Worm (Caenorhabditis elegans) whole organism, early embryonic: ENCODE data around the gene dbt-1.

Experiments
- ama-1 ChIP-seq: fragments of 150-350 bp; optimal IDR thresholded peaks from 2 replicates; lab custom pipeline; 2014
- ceh-13 ChIP-seq: fragments of 200-800 bp; sonication (Bioruptor generic); optimal IDR thresholded peaks from 2 replicates; lab custom pipeline; 2018; ENCODE audit warnings: mild to moderate bottlenecking, missing genetic modification characterization, missing compliant biosample characterization
- flt-1 ChIP-seq: fragments of 200-800 bp; sonication (Bioruptor generic); IDR thresholded peaks from 2 replicates; pipeline ENCODE4 v1.3.6; 2022; ENCODE audit warnings: missing genetic modification characterization, missing compliant biosample characterization
- hmg-4 ChIP-seq: fragments of 200-800 bp; sonication (Bioruptor generic); optimal IDR thresholded peaks from 2 replicates; lab custom pipeline; 2018; ENCODE audit warnings: mild to moderate bottlenecking, missing genetic modification characterization, missing compliant biosample characterization
- pes-1 ChIP-seq: fragments of 200-800 bp; sonication (Bioruptor generic); IDR thresholded peaks from 2 replicates; pipeline ENCODE4 v1.3.6; 2022; ENCODE audit warnings: missing genetic modification reagents, missing genetic modification characterization, missing compliant biosample characterization
- tbx-11 ChIP-seq: fragments of 200-800 bp; sonication (Bioruptor generic); IDR thresholded peaks from 2 replicates; pipeline ENCODE4 v1.3.6; 2022; ENCODE audit warnings: missing genetic modification characterization, missing compliant biosample characterization

DNA sequence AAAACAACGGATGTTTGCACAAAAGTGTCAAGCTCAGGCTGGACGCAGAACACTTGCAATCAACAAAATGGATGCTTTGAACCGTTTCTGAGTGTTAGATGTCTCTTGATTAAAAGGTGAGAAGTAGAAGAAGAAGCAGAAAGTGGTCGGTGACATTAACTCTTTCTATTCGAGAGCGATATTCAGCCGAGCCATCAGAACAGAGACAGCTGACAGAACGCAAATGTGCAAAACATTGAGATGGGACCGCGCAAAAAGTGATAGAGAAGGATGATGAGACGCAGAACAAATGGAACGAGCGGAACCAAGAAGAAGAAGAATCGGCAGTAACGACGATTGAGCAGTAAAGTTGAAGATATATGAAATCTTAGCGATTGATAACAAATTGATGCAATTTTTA lies 9.4 kb downstream of the dbt-1 start:
- TF ChIP-seq ama-1 (lab: Kevin White, UChicago) (no peak), ceh-13 (GFP tag; lab: Kevin White, UChicago) (no peak), tbx-11 (no peak), hmg-4 (no peak), pes-1 (GFP tag; lab: Robert Waterston, UW) (no peak), flt-1 (no peak)
